Fruit fly (Drosophila melanogaster) whole organism, embryonic: ENCODE results near the gene CG43672.

Experiments used
- B-H2 ChIP-seq: fragments of 200-800 bp; sonication (Bioruptor generic); optimal IDR thresholded peaks from 2 replicates; lab custom pipeline; 2018; ENCODE audit warnings: missing biosample characterization, mild to moderate bottlenecking, missing genetic modification characterization
- CG10209 ChIP-seq: fragments of 200-800 bp; sonication (Bioruptor generic); optimal IDR thresholded peaks from 3 replicates; lab custom pipeline; 2017; ENCODE audit warnings: missing biosample characterization, mild to moderate bottlenecking, missing genetic modification characterization, missing genetic modification reagents
- CG10274 ChIP-seq: fragments of 200-800 bp; sonication (Bioruptor generic); optimal IDR thresholded peaks from 3 replicates; lab custom pipeline; 2017; ENCODE audit warnings: missing biosample characterization, mild to moderate bottlenecking, missing genetic modification characterization
- CG11398 ChIP-seq: fragments of 200-800 bp; sonication (Bioruptor generic); optimal IDR thresholded peaks from 2 replicates; lab custom pipeline; 2016; ENCODE audit warnings: missing biosample characterization, missing genetic modification characterization
- CG16813 ChIP-seq: fragments of 200-800 bp; sonication (Bioruptor generic); IDR thresholded peaks from 3 replicates; pipeline ENCODE4 v1.3.6; 2022; ENCODE audit warnings: missing biosample characterization, missing genetic modification characterization; ENCODE audit not compliant: partially characterized antibody
- CG1792 ChIP-seq: fragments of 200-800 bp; sonication (Bioruptor generic); optimal IDR thresholded peaks from 2 replicates; lab custom pipeline; 2016; ENCODE audit warnings: missing biosample characterization, missing genetic modification characterization
- CG1832 ChIP-seq: fragments of 200-800 bp; sonication (Bioruptor generic); optimal IDR thresholded peaks from 2 replicates; lab custom pipeline; 2017; ENCODE audit warnings: missing biosample characterization, mild to moderate bottlenecking, missing genetic modification characterization, inconsistent platforms
- CG2120 ChIP-seq: fragments of 200-800 bp; sonication (Bioruptor generic); optimal IDR thresholded peaks from 3 replicates; lab custom pipeline; 2016; ENCODE audit warnings: missing biosample characterization, missing genetic modification characterization
- CG3281 ChIP-seq: fragments of 200-800 bp; sonication (Bioruptor generic); optimal IDR thresholded peaks from 3 replicates; lab custom pipeline; 2017; ENCODE audit warnings: missing biosample characterization, mild to moderate bottlenecking, missing genetic modification characterization
- CG4854 ChIP-seq: fragments of 200-800 bp; sonication (Bioruptor generic); optimal IDR thresholded peaks from 2 replicates; lab custom pipeline; 2016; ENCODE audit warnings: missing biosample characterization, missing genetic modification characterization, inconsistent platforms
- CG7357 ChIP-seq: fragments of 200-800 bp; sonication (Bioruptor generic); IDR thresholded peaks from 3 replicates; pipeline ENCODE4 v1.3.6; 2022; ENCODE audit warnings: missing biosample characterization, missing genetic modification characterization
- CG7372 ChIP-seq: fragments of 200-800 bp; sonication (Bioruptor generic); IDR thresholded peaks from 2 replicates; pipeline ENCODE4 v1.3.6; 2022; ENCODE audit warnings: missing biosample characterization, missing genetic modification characterization
- CG7839 ChIP-seq: fragments of 200-800 bp; sonication (Bioruptor generic); optimal IDR thresholded peaks from 3 replicates; lab custom pipeline; 2018; ENCODE audit warnings: missing biosample characterization, mild to moderate bottlenecking, missing genetic modification characterization, moderate library complexity
- CG8924 ChIP-seq: fragments of 200-800 bp; optimal IDR thresholded peaks from 3 replicates; lab custom pipeline; 2019; ENCODE audit warnings: missing biosample characterization, mild to moderate bottlenecking, missing genetic modification characterization, moderate library complexity
- CG9437 ChIP-seq: fragments of 200-800 bp; sonication (Bioruptor generic); optimal IDR thresholded peaks from 2 replicates; lab custom pipeline; 2018; ENCODE audit warnings: missing biosample characterization, mild to moderate bottlenecking, missing genetic modification characterization
- CHES-1-like ChIP-seq: fragments of 200-800 bp; sonication (Bioruptor generic); optimal IDR thresholded peaks from 2 replicates; lab custom pipeline; 2016; ENCODE audit warnings: missing biosample characterization, missing genetic modification characterization
- Dbx ChIP-seq: fragments of 200-800 bp; sonication (Bioruptor generic); IDR thresholded peaks from 3 replicates; pipeline ENCODE4 v1.3.6; 2022; ENCODE audit warnings: missing biosample characterization, missing genetic modification characterization
- Deaf1 ChIP-seq: fragments of 200-800 bp; optimal IDR thresholded peaks from 3 replicates; lab custom pipeline; 2019; ENCODE audit warnings: missing biosample characterization, mild to moderate bottlenecking, missing genetic modification characterization, moderate library complexity
- Dip2 ChIP-seq: fragments of 200-800 bp; sonication (Bioruptor generic); IDR thresholded peaks from 2 replicates; pipeline ENCODE4 v1.3.6; 2022; ENCODE audit warnings: missing biosample characterization, missing genetic modification characterization
- Dip3 ChIP-seq: fragments of 200-800 bp; sonication (Bioruptor generic); optimal IDR thresholded peaks from 3 replicates; lab custom pipeline; 2016; ENCODE audit warnings: missing biosample characterization, missing genetic modification characterization
- Dll ChIP-seq: fragments of 200-800 bp; sonication (Bioruptor generic); IDR thresholded peaks from 4 replicates; pipeline ENCODE4 v1.3.6; 2022; ENCODE audit warnings: missing biosample characterization, missing genetic modification characterization; ENCODE audit not compliant: partially characterized antibody
- Ets97D ChIP-seq: fragments of 200-800 bp; sonication (Bioruptor generic); optimal IDR thresholded peaks from 3 replicates; lab custom pipeline; 2016; ENCODE audit warnings: missing biosample characterization, missing genetic modification characterization
- Hey ChIP-seq: fragments of 200-800 bp; sonication (Bioruptor generic); optimal IDR thresholded peaks from 3 replicates; lab custom pipeline; 2018; ENCODE audit warnings: missing biosample characterization, mild to moderate bottlenecking, missing genetic modification characterization
- Hmx ChIP-seq: fragments of 200-800 bp; sonication (Bioruptor generic); optimal IDR thresholded peaks from 2 replicates; lab custom pipeline; 2016; ENCODE audit warnings: missing biosample characterization, missing genetic modification characterization
- Hr39 ChIP-seq: fragments of >200 bp; optimal IDR thresholded peaks from 2 replicates; lab custom pipeline; 2017
- Lpt ChIP-seq: fragments of >200 bp; optimal IDR thresholded peaks from 2 replicates; lab custom pipeline; 2018; ENCODE audit warnings: missing biosample characterization, missing genetic modification characterization
- MESR4 ChIP-seq: fragments of 200-800 bp; sonication (Bioruptor generic); optimal IDR thresholded peaks from 2 replicates; lab custom pipeline; 2018; ENCODE audit warnings: missing biosample characterization, mild to moderate bottlenecking, missing genetic modification characterization, moderate library complexity
- Max ChIP-seq: fragments of 200-800 bp; sonication (Bioruptor generic); optimal IDR thresholded peaks from 2 replicates; lab custom pipeline; 2016; ENCODE audit warnings: missing biosample characterization, mild to moderate bottlenecking, missing genetic modification characterization
- Med ChIP-seq: fragments of 200-800 bp; sonication (Bioruptor generic); peaks from one replicate; lab custom pipeline; 2016; ENCODE audit warnings: missing biosample characterization, missing genetic modification characterization, mild to moderate bottlenecking, inconsistent platforms, moderate library complexity
- Mes4 ChIP-seq: fragments of 200-800 bp; sonication (Bioruptor generic); optimal IDR thresholded peaks from 2 replicates; lab custom pipeline; 2016; ENCODE audit warnings: missing biosample characterization, missing genetic modification characterization
- NfI ChIP-seq: fragments of 200-800 bp; sonication (Bioruptor generic); optimal IDR thresholded peaks from 3 replicates; lab custom pipeline; 2018; ENCODE audit warnings: missing biosample characterization, mild to moderate bottlenecking, missing genetic modification characterization, moderate library complexity
- Ravus ChIP-seq: fragments of 200-800 bp; sonication (Bioruptor generic); IDR thresholded peaks from 2 replicates; pipeline ENCODE4 v1.3.6; 2022; ENCODE audit warnings: missing biosample characterization, missing genetic modification characterization
- Usf ChIP-seq: fragments of 200-800 bp; sonication (Bioruptor generic); optimal IDR thresholded peaks from 2 replicates; lab custom pipeline; 2017; ENCODE audit warnings: missing genotype, missing biosample characterization, missing genetic modification characterization
- chn ChIP-seq: fragments of 200-800 bp; sonication (Bioruptor generic); optimal IDR thresholded peaks from 2 replicates; lab custom pipeline; 2016; ENCODE audit warnings: missing biosample characterization, missing genetic modification characterization
- her ChIP-seq: fragments of 200-800 bp; sonication (Bioruptor generic); optimal IDR thresholded peaks from 2 replicates; lab custom pipeline; 2016; ENCODE audit warnings: missing biosample characterization, missing genetic modification characterization
- insv ChIP-seq, 2 experiments: fragments of 200-800 bp; sonication (Bioruptor generic); optimal IDR thresholded peaks; 3 replicates each; lab custom pipeline; 2016 to 2018; ENCODE audit warnings: missing biosample characterization in 2 of 2, missing genetic modification characterization in 2 of 2
- klu ChIP-seq: fragments of 200-800 bp; sonication (Bioruptor generic); IDR thresholded peaks from 2 replicates; pipeline ENCODE4 v1.3.6; 2022; ENCODE audit warnings: missing biosample characterization, missing genetic modification characterization
- lbe ChIP-seq: fragments of 200-800 bp; sonication (Bioruptor generic); optimal IDR thresholded peaks from 2 replicates; lab custom pipeline; 2016; ENCODE audit warnings: missing biosample characterization, mild to moderate bottlenecking, missing genetic modification characterization
- lilli ChIP-seq: fragments of 200-800 bp; sonication (Bioruptor generic); optimal IDR thresholded peaks from 3 replicates; lab custom pipeline; 2016; ENCODE audit warnings: missing biosample characterization, missing genetic modification characterization
- lmd ChIP-seq: fragments of 200-800 bp; sonication (Bioruptor generic); IDR thresholded peaks from 2 replicates; pipeline ENCODE4 v1.3.6; 2022; ENCODE audit warnings: missing biosample characterization, missing genetic modification characterization
- pan ChIP-seq, 4 experiments: fragments of >200 bp in 3 of 4; fragments of 200-800 bp in 1 of 4; sonication (Bioruptor generic) in 1 of 4; optimal IDR thresholded peaks in 3 of 4; IDR thresholded peaks in 1 of 4; 2 replicates each; pipeline versions ENCODE4 v1.3.6 to Lab custom; 2017 to 2022; ENCODE audit warnings: missing biosample characterization in 2 of 4, missing genetic modification characterization in 2 of 4, mixed read lengths in 1 of 4
- pita ChIP-seq: fragments of 200-800 bp; sonication (Bioruptor generic); optimal IDR thresholded peaks from 2 replicates; lab custom pipeline; 2017; ENCODE audit warnings: missing biosample characterization, mild to moderate bottlenecking, missing genetic modification characterization
- prd ChIP-seq, 3 experiments: fragments of >200 bp in 2 of 3; fragments of 200-800 bp in 1 of 3; sonication (Bioruptor generic) in 1 of 3; optimal IDR thresholded peaks in 2 of 3; IDR thresholded peaks in 1 of 3; 2 replicates in 2 of 3; 3 replicates in 1 of 3; pipeline versions ENCODE4 v1.3.6 to Lab custom; 2017 to 2022; ENCODE audit warnings: missing biosample characterization in 1 of 3, missing genetic modification characterization in 1 of 3
- pzg ChIP-seq: fragments of 200-800 bp; sonication (Bioruptor generic); optimal IDR thresholded peaks from 3 replicates; lab custom pipeline; 2018; ENCODE audit warnings: missing biosample characterization, mild to moderate bottlenecking, missing genetic modification characterization, moderate library complexity
- scrt ChIP-seq: fragments of 200-800 bp; sonication (Bioruptor generic); optimal IDR thresholded peaks from 2 replicates; lab custom pipeline; 2018; ENCODE audit warnings: missing biosample characterization, mild to moderate bottlenecking, missing genetic modification characterization, moderate library complexity
- sens ChIP-seq: fragments of 200-800 bp; sonication (Bioruptor generic); peaks from one replicate; lab custom pipeline; 2016; ENCODE audit warnings: missing biosample characterization, missing genetic modification characterization
- slou ChIP-seq: fragments of 200-800 bp; sonication (Bioruptor generic); optimal IDR thresholded peaks from 3 replicates; lab custom pipeline; 2016; ENCODE audit warnings: missing biosample characterization, missing genetic modification characterization
- so ChIP-seq: fragments of 200-800 bp; sonication (Bioruptor generic); IDR thresholded peaks from 3 replicates; pipeline ENCODE4 v1.3.6; 2022; ENCODE audit warnings: missing biosample characterization, missing genetic modification characterization
- ttk ChIP-seq: fragments of 200-800 bp; sonication (Bioruptor generic); IDR thresholded peaks from 2 replicates; pipeline ENCODE4 v2.1.2; 2022; ENCODE audit warnings: missing biosample characterization, missing genetic modification characterization
- unc-4 ChIP-seq: fragments of 200-800 bp; sonication (Bioruptor generic); IDR thresholded peaks from 2 replicates; pipeline ENCODE4 v1.3.6; 2022; ENCODE audit warnings: missing biosample characterization, missing genetic modification characterization; ENCODE audit not compliant: partially characterized antibody

The CG43672 gene

dm6 chrX:15803764-15804563 is 31.2 kb downstream of the CG43672 start, which contains the start of the genes PGRP-LE and sd (continued):
- TF ChIP-seq lilli (GFP tag; lab: Kevin White, UChicago) (peak; percentile 2), unc-4 (GFP tag; lab: Robert Waterston, UW) (no peak), lbe (GFP tag; lab: Kevin White, UChicago) (peak; percentile 79), Hmx (peak; percentile 34), CG1832 (GFP tag; lab: Kevin White, UChicago) (no peak), ttk (GFP tag; lab: Robert Waterston, UW) (no peak), Dip2 (GFP tag; lab: Robert Waterston, UW) (no peak), klu (GFP tag; lab: Robert Waterston, UW) (no peak), CG9437 (GFP tag; lab: Kevin White, UChicago) (no peak), CG8924 (tag; lab: Kevin White, UChicago) (no peak), MESR4 (GFP tag; lab: Kevin White, UChicago) (no peak), so (no peak), pzg (GFP tag; lab: Kevin White, UChicago) (peak; percentile 16), CG7372 (GFP tag; lab: Robert Waterston, UW) (no peak), CG10274 (GFP tag; lab: Kevin White, UChicago) (no peak), Usf (GFP tag; lab: Kevin White, UChicago) (no peak), CG2120 (GFP tag; lab: Kevin White, UChicago) (peak; percentile 16), lmd (GFP tag; lab: Robert Waterston, UW) (no peak), Dip3 (no peak), CG16813 (GFP tag; lab: Robert Waterston, UW) (no peak), CG4854 (GFP tag; lab: Kevin White, UChicago) (no peak), CG3281 (GFP tag; lab: Kevin White, UChicago) (no peak), Hey (tag; lab: Kevin White, UChicago) (no peak), Dbx (GFP tag; lab: Robert Waterston, UW) (no peak), Lpt (GFP tag; lab: Kevin White, UChicago) (no peak), CG7839 (tag; lab: Kevin White, UChicago) (no peak), CG7357 (no peak), Med (peak; percentile 69), chn (GFP tag; lab: Kevin White, UChicago) (no peak), Mes4 (GFP tag; lab: Kevin White, UChicago) (no peak), Deaf1 (tag; lab: Kevin White, UChicago) (peak; percentile 64), her (GFP tag; lab: Kevin White, UChicago) (no peak), prd (optimal IDR thresholded peaks at IDR 0.05; lab: Kevin White, UChicago) (no peak), prd (GFP tag; IDR thresholded peaks at IDR 0.05; lab: Robert Waterston, UW) (no peak), pan (optimal IDR thresholded peaks at IDR 0.05; lab: Kevin White, UChicago) (no peak), pan (GFP tag; optimal IDR thresholded peaks at IDR 0.05 in 1 of 2, IDR thresholded peaks at IDR 0.05 in 1 of 2) (no peak), CHES-1-like (GFP tag; lab: Kevin White, UChicago) (no peak), CG10209 (GFP tag; lab: Kevin White, UChicago) (no peak), Dll (GFP tag; lab: Robert Waterston, UW) (no peak; the same call in 3 of the 4 replicates), sens (GFP tag; lab: Kevin White, UChicago) (peak; percentile 78), B-H2 (GFP tag; lab: Kevin White, UChicago) (no peak), NfI (no peak), CG11398 (GFP tag; lab: Kevin White, UChicago) (no peak), scrt (GFP tag; lab: Kevin White, UChicago) (no peak), Ravus (GFP tag; lab: Robert Waterston, UW) (no peak), CG1792 (GFP tag; lab: Kevin White, UChicago) (no peak), slou (GFP tag; lab: Kevin White, UChicago) (no peak), Ets97D (GFP tag; lab: Kevin White, UChicago) (peak; percentile 2), Max (GFP tag; lab: Kevin White, UChicago) (no peak), insv (GFP tag; optimal IDR thresholded peaks at IDR 0.05; lab: Kevin White, UChicago) (peak; percentile 48 to 92), pita (GFP tag; lab: Kevin White, UChicago) (no peak), Hr39 (lab: Kevin White, UChicago) (no peak)
